Worm (Caenorhabditis elegans): Measurements from ENCODE around the gene glr-1.
A peak's percentile ranks its signal among the peaks of the same experiment; 100 is the strongest.

Gene glr-1

DNA sequence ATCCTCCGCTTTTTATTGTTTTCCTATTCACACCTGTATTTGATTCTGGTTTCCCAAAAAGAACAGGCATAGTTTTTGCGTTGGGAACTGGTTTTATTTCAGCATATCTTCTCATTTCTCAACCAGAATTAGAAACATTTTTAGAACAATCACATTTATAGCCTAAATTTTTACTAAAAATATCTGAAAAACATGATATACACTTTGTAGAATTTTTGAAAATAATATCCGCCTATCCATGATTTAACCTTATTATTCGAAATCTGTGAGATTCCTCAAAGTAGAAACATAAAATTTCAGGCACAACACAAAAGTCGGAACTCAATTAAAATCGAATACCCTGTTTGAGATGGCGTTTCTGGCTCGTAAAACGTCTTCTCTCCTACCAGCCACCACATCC lies 27.6 kb downstream of the glr-1 start, which contains the start of gene acdh-6:
Gene acdh-6, plus strand, starts transcription at position 301 of the 400 bp plus-strand sequence.
- TF ChIP-seq attf-3 (GFP tag; conservative IDR thresholded peaks at IDR 0.05) = no peak
- no peak for TF ChIP-seq him-1 (tag; optimal IDR thresholded peaks at IDR 0.05)
- no peak for TF ChIP-seq ekl-4 (GFP tag; IDR thresholded peaks at IDR 0.05)
- no peak for TF ChIP-seq Y53G8AR.9 (GFP tag; conservative IDR thresholded peaks at IDR 0.05)

DNA sequence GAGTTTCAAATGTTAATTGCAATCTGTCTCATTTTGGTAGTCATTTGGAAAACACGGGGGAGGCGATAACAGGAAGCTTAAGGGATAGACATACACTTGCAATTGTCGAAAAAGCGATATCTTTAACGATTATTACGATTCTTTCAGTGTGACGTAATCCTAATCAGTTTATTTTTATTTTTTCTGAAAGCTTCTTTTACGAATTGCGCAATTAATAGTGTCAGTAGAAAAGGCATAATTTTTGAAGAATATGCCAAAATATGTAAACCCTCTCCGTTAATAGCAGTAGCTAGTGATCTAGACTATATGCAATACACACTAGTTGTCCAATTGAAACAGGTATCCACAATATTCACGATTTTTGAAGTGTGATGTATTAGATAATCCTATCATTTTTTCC lies 28.0 kb downstream of the glr-1 start:
- TF ChIP-seq zfh-2 (GFP tag; conservative IDR thresholded peaks at IDR 0.05) = no peak

DNA sequence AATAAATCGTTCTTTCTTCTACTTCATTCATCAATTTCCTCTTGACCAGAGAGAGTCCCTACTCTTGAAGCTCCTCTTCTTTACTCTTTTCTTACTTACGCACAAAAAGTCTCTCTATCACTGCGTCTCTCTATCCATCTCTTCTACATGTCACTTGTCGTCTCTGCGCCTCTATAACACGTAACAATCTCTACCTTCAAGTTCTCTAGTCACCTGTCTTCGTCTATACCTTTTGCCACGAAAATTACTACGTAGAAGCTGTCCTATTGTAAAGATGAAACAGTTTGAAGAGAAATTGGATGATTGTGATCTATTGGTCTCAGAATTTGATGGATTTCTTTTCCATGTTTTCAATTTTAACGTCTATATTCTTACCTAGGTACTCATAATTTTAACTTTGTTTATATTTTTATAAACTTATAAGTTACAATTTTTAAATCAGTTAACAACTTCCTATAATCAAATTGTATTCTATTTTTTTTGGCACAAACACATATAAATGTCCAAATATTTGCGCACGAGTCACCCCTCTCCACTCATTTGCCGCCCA lies 31.5 kb downstream of the glr-1 start, which contains the start of gene C02D5.2:
Gene C02D5.2, plus strand, starts transcription at position 500 of the 550 bp plus-strand sequence.
- TF ChIP-seq rec-8 (tag; optimal IDR thresholded peaks at IDR 0.05) (no peak), hmg-1.2 (GFP tag; IDR thresholded peaks at IDR 0.05) (peak; percentile 78; the same call in 1 of the 2 replicates), nhr-80 (tag; optimal IDR thresholded peaks at IDR 0.05) (peak; percentile 1)

DNA sequence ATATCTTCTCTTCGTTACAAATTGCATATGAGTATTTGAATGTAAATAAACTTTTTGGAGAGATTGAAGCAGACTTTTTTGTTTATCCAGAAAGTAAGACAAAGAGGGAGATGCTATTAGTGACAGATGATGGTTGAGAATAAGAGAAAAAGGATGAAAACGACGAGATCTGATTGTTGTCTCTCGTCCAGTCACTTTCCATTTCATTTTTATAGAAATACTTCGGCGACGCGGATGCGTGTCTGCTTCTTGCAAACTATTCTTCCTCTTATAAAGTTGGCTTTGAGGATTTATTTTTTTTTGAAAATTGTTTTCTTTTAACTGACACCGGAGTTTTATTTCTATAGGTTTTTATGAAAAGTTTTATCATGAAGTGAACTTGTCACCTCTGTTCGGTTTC lies 32.8 kb downstream of the glr-1 start:
- TF ChIP-seq repo-1 (tag; optimal IDR thresholded peaks at IDR 0.05) (no peak), hmg-20 (GFP tag; IDR thresholded peaks at IDR 0.05) (no peak), snpc-3.4 (tag; optimal IDR thresholded peaks at IDR 0.05) (no peak), lag-1 (GFP tag; IDR thresholded peaks at IDR 0.05) (no peak), K12H6.12 (tag; optimal IDR thresholded peaks at IDR 0.05) (no peak), T26A5.8 (tag; optimal IDR thresholded peaks at IDR 0.05) (no peak), hmg-1.2 (GFP tag; IDR thresholded peaks at IDR 0.05) (no peak), rec-8 (tag; optimal IDR thresholded peaks at IDR 0.05) (no peak), unc-62 (GFP tag; optimal IDR thresholded peaks at IDR 0.05) (no peak), F22D6.2 (tag; optimal IDR thresholded peaks at IDR 0.05) (no peak), ceh-91 (GFP tag; IDR thresholded peaks at IDR 0.05) (no peak), F52B5.7 (tag; optimal IDR thresholded peaks at IDR 0.05) (no peak), C06A6.2 (GFP tag; conservative IDR thresholded peaks at IDR 0.05) (no peak), nfya-1 (tag; optimal IDR thresholded peaks at IDR 0.05; ENCODE audit: borderline replicate concordance, insufficient read depth) (no peak), madf-6 (GFP tag; IDR thresholded peaks at IDR 0.05) (no peak), ztf-18 (tag; optimal IDR thresholded peaks at IDR 0.05) (no peak), lsl-1 (GFP tag; optimal IDR thresholded peaks at IDR 0.05) (no peak)

DNA sequence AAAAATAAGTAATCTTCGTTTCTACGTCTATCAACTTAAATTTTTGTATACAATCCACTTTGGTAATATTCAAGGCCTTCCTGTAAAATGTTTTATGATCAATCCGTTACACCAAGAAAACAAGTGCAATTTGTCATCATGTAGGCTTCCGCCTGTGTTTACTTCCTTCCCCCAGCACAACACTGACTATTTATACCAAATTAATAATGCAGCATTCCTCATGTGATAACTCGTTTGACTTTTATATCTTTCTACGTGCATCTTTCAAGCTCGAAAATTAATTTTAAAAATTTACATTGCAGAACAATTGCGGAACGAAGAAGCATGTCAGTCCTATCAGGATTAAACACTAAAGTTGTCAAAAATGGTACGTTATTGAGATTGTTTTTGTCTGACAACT lies 34.0 kb downstream of the glr-1 start, which contains the start of gene gsto-2:
Gene gsto-2, plus strand, starts transcription at position 301 of the 400 bp plus-strand sequence.
- TF ChIP-seq lir-1 (GFP tag; conservative IDR thresholded peaks at IDR 0.05) (no peak), Y56A3A.18 (GFP tag; IDR thresholded peaks at IDR 0.05) (no peak), attf-3 (GFP tag; conservative IDR thresholded peaks at IDR 0.05) (no peak), ceh-91 (GFP tag; IDR thresholded peaks at IDR 0.05) (no peak), lin-40 (tag; optimal IDR thresholded peaks at IDR 0.05) (no peak), K12H6.12 (tag; optimal IDR thresholded peaks at IDR 0.05) (no peak), hrde-1 (tag; optimal IDR thresholded peaks at IDR 0.05; ENCODE audit: borderline replicate concordance) (no peak), unc-130 (GFP tag; optimal IDR thresholded peaks at IDR 0.05) (no peak), die-1 (tag; optimal IDR thresholded peaks at IDR 0.05) (no peak)

DNA sequence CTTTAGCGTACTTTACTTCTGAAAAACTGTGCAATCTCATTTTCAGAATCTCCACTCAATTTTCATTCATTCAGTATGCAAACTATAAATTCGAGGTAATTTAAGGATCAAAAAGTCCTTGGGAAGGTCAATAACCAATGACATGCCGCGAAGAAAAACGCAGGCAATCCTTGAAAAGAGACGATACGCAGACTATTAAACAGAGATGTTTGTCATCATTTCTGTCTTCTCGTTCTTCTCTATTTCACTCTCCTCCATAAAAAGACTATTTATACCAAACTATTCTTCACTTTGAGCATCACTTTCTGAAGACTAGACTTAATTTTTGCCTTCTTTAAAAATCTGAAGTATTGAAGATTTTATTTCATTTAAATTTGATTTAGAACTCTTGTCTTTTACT lies 36.3 kb downstream of the glr-1 start, which contains the start of gene C02D5.4:
Gene C02D5.4, plus strand, starts transcription at position 41 of the 400 bp plus-strand sequence.
- TF ChIP-seq nhr-80 (tag; optimal IDR thresholded peaks at IDR 0.05) (peak; percentile 9), efl-1 (GFP tag; optimal IDR thresholded peaks at IDR 0.05) (peak; percentile 28), F39B2.1 (GFP tag; IDR thresholded peaks at IDR 0.05) (no peak)

Data from whole organism, young adult.